Worm (Caenorhabditis elegans) whole organism, late embryonic: Measurements from ENCODE around the gene srh-38.

Source experiments
- dve-1 ChIP-seq: sonication (generic microtip); optimal IDR thresholded peaks from 2 replicates; lab custom pipeline; 2017; ENCODE audit warnings: antibody characterized with exemption, mild to moderate bottlenecking, missing genetic modification characterization, missing compliant biosample characterization
- nhr-11 ChIP-seq: fragments of 150-350 bp; optimal IDR thresholded peaks from 2 replicates; lab custom pipeline; 2014; ENCODE audit warnings: missing biosample characterization, missing genetic modification characterization
- tbx-2 ChIP-seq: sonication (generic microtip); optimal IDR thresholded peaks from 2 replicates; lab custom pipeline; 2016; ENCODE audit warnings: missing genetic modification characterization, missing compliant biosample characterization

DNA sequence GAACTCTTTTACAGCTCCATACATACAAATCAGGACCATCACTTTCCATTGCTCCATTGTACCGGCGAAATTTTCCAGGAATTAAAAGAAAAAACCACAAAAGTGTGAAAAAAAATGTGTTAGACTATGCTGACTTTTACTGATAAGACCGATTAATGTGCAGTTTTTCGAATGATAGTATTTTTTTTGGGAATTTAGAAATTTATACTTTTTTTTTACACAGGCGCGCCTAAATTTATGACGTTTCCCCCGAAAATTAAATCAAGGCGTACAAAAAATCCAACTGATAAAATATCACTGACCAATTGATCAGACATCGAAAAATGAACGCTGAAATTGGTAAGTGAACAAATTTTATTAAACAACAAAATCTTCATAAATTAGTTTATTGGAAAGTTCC is 47.1 kb downstream of the srh-38 start, which contains the start of gene folt-2:
- TF ChIP-seq nhr-11 (tag; lab: Kevin White, UChicago): no peak
- TF ChIP-seq dve-1: no peak
- no peak for TF ChIP-seq tbx-2 (tag; lab: Kevin White, UChicago)
